Fruit fly (Drosophila melanogaster): ENCODE results near the gene Cph.

Gene Cph

dm6 chrX:7285995-7286985 is 148.8 kb downstream of the Cph start, which contains the start of gene CG2059 (continued):
- TF ChIP-seq CG17328 (GFP tag; IDR thresholded peaks at IDR 0.05) (no peak), dan (GFP tag; IDR thresholded peaks at IDR 0.05) (no peak), CG2678 (tag; optimal IDR thresholded peaks at IDR 0.05) (peak; percentile 50), CG10462 (GFP tag; optimal IDR thresholded peaks at IDR 0.05) (no peak), lab (GFP tag; optimal IDR thresholded peaks at IDR 0.05) (peak; percentile 55), CG34376 (GFP tag; optimal IDR thresholded peaks at IDR 0.05) (peak; percentile 1), z (GFP tag; IDR thresholded peaks at IDR 0.05) (no peak), org-1 (GFP tag; optimal IDR thresholded peaks at IDR 0.05) (peak; percentile 3), bab2 (GFP tag; optimal IDR thresholded peaks at IDR 0.05) (peak; percentile 56), Ssrp (tag; optimal IDR thresholded peaks at IDR 0.05) (no peak), Usf (GFP tag; optimal IDR thresholded peaks at IDR 0.05) (peak; percentile 31), inv (GFP tag; IDR thresholded peaks at IDR 0.05; ENCODE audit: partially characterized antibody) (0 out of 2 replicates have a peak, but pooled peaks have one; percentile 37), CG10431 (GFP tag; optimal IDR thresholded peaks at IDR 0.05) (no peak), CG4707 (GFP tag; optimal IDR thresholded peaks at IDR 0.05) (no peak), Mes4 (GFP tag; optimal IDR thresholded peaks at IDR 0.05) (peak; percentile 27), pho (GFP tag; optimal IDR thresholded peaks at IDR 0.05) (peak; percentile 56), run (tag; optimal IDR thresholded peaks at IDR 0.05) (no peak), pan (optimal IDR thresholded peaks at IDR 0.05) (no peak), pan (GFP tag; optimal IDR thresholded peaks at IDR 0.05 in 1 of 2, IDR thresholded peaks at IDR 0.05 in 1 of 2) (peak in 1 of 2 experiments; percentile 42), CG7556 (GFP tag; optimal IDR thresholded peaks at IDR 0.05) (peak; percentile 47), tna (GFP tag; IDR thresholded peaks at IDR 0.05; ENCODE audit: partially characterized antibody) (peak; percentile 11; the same call in 1 of the 2 replicates), CG2120 (GFP tag; optimal IDR thresholded peaks at IDR 0.05) (peak; percentile 56), CG14050 (GFP tag; IDR thresholded peaks at IDR 0.05) (no peak), CG15011 (GFP tag; optimal IDR thresholded peaks at IDR 0.05) (no peak), CG8359 (GFP tag; optimal IDR thresholded peaks at IDR 0.05; ENCODE audit: borderline replicate concordance) (peak; percentile 28), CG4730 (GFP tag; IDR thresholded peaks at IDR 0.05) (0 out of 2 replicates have a peak, but pooled peaks have one; percentile 8), stc (GFP tag; IDR thresholded peaks at IDR 0.05) (no peak), D19A (tag; optimal IDR thresholded peaks at IDR 0.05) (no peak), so (GFP tag; IDR thresholded peaks at IDR 0.05) (0 out of 3 replicates have a peak, but pooled peaks have one; percentile 46), CG18476 (GFP tag; optimal IDR thresholded peaks at IDR 0.05) (peak; percentile 44), wek (GFP tag; optimal IDR thresholded peaks at IDR 0.05) (no peak), Dad (GFP tag; optimal IDR thresholded peaks at IDR 0.05) (peak; percentile 29), mld (GFP tag; IDR thresholded peaks at IDR 0.05; ENCODE audit: partially characterized antibody) (no peak), CG14965 (GFP tag; optimal IDR thresholded peaks at IDR 0.05; ENCODE audit: borderline replicate concordance) (no peak), CG7987 (GFP tag; optimal IDR thresholded peaks at IDR 0.05) (peak; percentile 51), btn (GFP tag; optimal IDR thresholded peaks at IDR 0.05) (no peak), Hr39 (optimal IDR thresholded peaks at IDR 0.05) (no peak), crol (GFP tag; IDR thresholded peaks at IDR 0.05) (peak; percentile 95), CG10147 (GFP tag; optimal IDR thresholded peaks at IDR 0.05) (peak; percentile 11), CG4360 (GFP tag; IDR thresholded peaks at IDR 0.05) (peak; percentile 19), CG18599 (GFP tag; optimal IDR thresholded peaks at IDR 0.05) (peak; percentile 21), eve (GFP tag; optimal IDR thresholded peaks at IDR 0.05) (no peak), dimm (GFP tag; IDR thresholded peaks at IDR 0.05) (no peak), Oaz (GFP tag; IDR thresholded peaks at IDR 0.05) (peak; percentile 37; the same call in 1 of the 2 replicates), dmrt99B (tag; optimal IDR thresholded peaks at IDR 0.05) (peak; percentile 19), vvl (GFP tag; IDR thresholded peaks at IDR 0.05) (peak; percentile 72), CG3281 (GFP tag; optimal IDR thresholded peaks at IDR 0.05) (peak; percentile 44), pros (GFP tag; optimal IDR thresholded peaks at IDR 0.05) (no peak)
